Worm (Caenorhabditis elegans): ENCODE measurements around the gene grl-9.

The grl-9 gene

DNA sequence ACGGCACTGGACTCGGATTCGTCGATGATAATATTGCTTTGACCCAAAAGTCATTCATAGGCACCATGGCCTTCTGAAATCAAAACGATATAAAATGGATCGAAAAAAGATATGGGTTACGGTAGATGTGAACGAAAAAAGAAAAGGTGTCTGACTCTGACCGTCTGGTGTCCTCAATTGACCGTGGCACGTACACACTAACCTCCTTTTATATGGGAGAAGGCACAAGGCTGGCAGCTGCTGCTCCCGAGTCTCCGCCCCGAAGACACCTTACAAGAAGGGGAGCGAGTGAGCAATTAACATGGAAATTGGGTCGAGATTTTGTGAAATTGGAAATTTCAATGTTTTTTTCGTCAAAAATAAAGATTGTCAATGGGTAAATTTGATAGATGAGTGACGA is 50.0 kb downstream of the grl-9 start, which contains the start of gene egl-46:
Gene egl-46, minus strand, starts transcription at position 73 of the 400 bp plus-strand sequence.
- TF ChIP-seq tbx-37 (GFP tag; conservative IDR thresholded peaks at IDR 0.05) (no peak), B0310.2 (tag; optimal IDR thresholded peaks at IDR 0.05) (no peak), scrt-1 (GFP tag; IDR thresholded peaks at IDR 0.05) (no peak), F13C5.2 (tag; optimal IDR thresholded peaks at IDR 0.05) (no peak), sea-1 (GFP tag; conservative IDR thresholded peaks at IDR 0.05) (no peak), hmg-4 (GFP tag; optimal IDR thresholded peaks at IDR 0.05) (no peak), tbx-11 (GFP tag; IDR thresholded peaks at IDR 0.05) (no peak), pes-1 (GFP tag; IDR thresholded peaks at IDR 0.05) (no peak), aly-1 (tag; optimal IDR thresholded peaks at IDR 0.05) (no peak), ets-7 (tag; optimal IDR thresholded peaks at IDR 0.05) (no peak), tra-4 (tag; optimal IDR thresholded peaks at IDR 0.05) (no peak), ceh-36 (tag; optimal IDR thresholded peaks at IDR 0.05) (no peak), flt-1 (GFP tag; IDR thresholded peaks at IDR 0.05) (no peak), ama-1 (optimal IDR thresholded peaks at IDR 0.05) (no peak), hnd-1 (tag; optimal IDR thresholded peaks at IDR 0.05) (no peak), hmbx-1 (tag; optimal IDR thresholded peaks at IDR 0.05) (no peak), ceh-13 (GFP tag; optimal IDR thresholded peaks at IDR 0.05) (no peak)
